Fruit fly (Drosophila melanogaster): ENCODE measurements around the gene CG31010.

The CG31010 gene

DNA sequence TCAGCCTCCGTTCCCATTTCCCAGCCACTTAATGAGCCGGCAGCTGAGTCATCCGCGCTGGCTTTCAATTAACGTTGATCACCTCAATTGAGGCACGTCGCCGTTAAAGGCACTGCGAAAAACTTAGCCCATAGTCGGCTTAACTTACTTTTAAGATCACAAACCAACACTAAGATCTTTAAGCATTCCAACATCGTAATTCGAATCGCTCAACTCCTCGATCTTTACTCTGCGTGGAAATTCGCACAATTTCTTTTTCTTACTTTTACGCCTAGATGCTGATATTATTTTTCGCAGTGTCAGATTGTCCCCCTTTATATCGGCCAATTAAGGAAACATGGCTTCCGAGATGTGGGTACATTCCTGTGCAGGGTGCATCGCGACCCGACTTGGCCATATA lies 16.5 kb upstream of the CG31010 start (continued):
- TF ChIP-seq Met (GFP tag; optimal IDR thresholded peaks at IDR 0.05) = no peak
- TF ChIP-seq CG11762 (GFP tag; optimal IDR thresholded peaks at IDR 0.05; ENCODE audit: insufficient read depth) = no peak
- no peak for TF ChIP-seq fd85E (GFP tag; optimal IDR thresholded peaks at IDR 0.05)
- no peak for TF ChIP-seq CG6854 (GFP tag; optimal IDR thresholded peaks at IDR 0.05)
- peak; percentile 23 for TF ChIP-seq CG3919 (GFP tag; optimal IDR thresholded peaks at IDR 0.05)
- no peak for TF ChIP-seq Ets21C (GFP tag; optimal IDR thresholded peaks at IDR 0.05)
- peak; percentile 7 for TF ChIP-seq dsx (GFP tag; optimal IDR thresholded peaks at IDR 0.05; ENCODE audit: poor library complexity, severe bottlenecking)
- 0 out of 3 replicates have a peak, but pooled peaks have one; percentile 27 for TF ChIP-seq eg (GFP tag; IDR thresholded peaks at IDR 0.05)
- TF ChIP-seq Lpt (GFP tag; optimal IDR thresholded peaks at IDR 0.05) = no peak
- TF ChIP-seq ss (GFP tag; optimal IDR thresholded peaks at IDR 0.05) = no peak
- TF ChIP-seq CG6163 (GFP tag; IDR thresholded peaks at IDR 0.05) = peak; percentile 63; the same call in 2 of the 3 replicates
- peak; percentile 33 for TF ChIP-seq svp (GFP tag)
- no peak for TF ChIP-seq Hr39 (GFP tag; optimal IDR thresholded peaks at IDR 0.05)
- no peak for TF ChIP-seq lz (GFP tag; optimal IDR thresholded peaks at IDR 0.05)
- no peak for TF ChIP-seq cyc (GFP tag; optimal IDR thresholded peaks at IDR 0.05)
- peak; percentile 12 for TF ChIP-seq achi (GFP tag; optimal IDR thresholded peaks at IDR 0.05)
- no peak for TF ChIP-seq acj6 (GFP tag; optimal IDR thresholded peaks at IDR 0.05)
- no peak for TF ChIP-seq CG6276 (GFP tag; optimal IDR thresholded peaks at IDR 0.05)
- TF ChIP-seq CG3032 (tag; optimal IDR thresholded peaks at IDR 0.05) = peak; percentile 37
- 0 out of 3 replicates have a peak, but pooled peaks have one; percentile 20 for TF ChIP-seq CG8119 (GFP tag; IDR thresholded peaks at IDR 0.05)
- no peak for TF ChIP-seq CG4318 (GFP tag; optimal IDR thresholded peaks at IDR 0.05)
- TF ChIP-seq Gug (GFP tag; IDR thresholded peaks at IDR 0.05) = no peak
- peak; percentile 25 for TF ChIP-seq CG10669 (GFP tag; optimal IDR thresholded peaks at IDR 0.05)
- TF ChIP-seq CG16779 (tag; optimal IDR thresholded peaks at IDR 0.05) = no peak
- no peak for TF ChIP-seq Sox102F (GFP tag; optimal IDR thresholded peaks at IDR 0.05)
- peak; percentile 14 for TF ChIP-seq pdm3 (GFP tag; optimal IDR thresholded peaks at IDR 0.05)
- no peak for TF ChIP-seq topi (GFP tag; optimal IDR thresholded peaks at IDR 0.05)
- no peak for TF ChIP-seq CG6792 (GFP tag; optimal IDR thresholded peaks at IDR 0.05)
- no peak for TF ChIP-seq CG7368 (GFP tag; optimal IDR thresholded peaks at IDR 0.05)

DNA sequence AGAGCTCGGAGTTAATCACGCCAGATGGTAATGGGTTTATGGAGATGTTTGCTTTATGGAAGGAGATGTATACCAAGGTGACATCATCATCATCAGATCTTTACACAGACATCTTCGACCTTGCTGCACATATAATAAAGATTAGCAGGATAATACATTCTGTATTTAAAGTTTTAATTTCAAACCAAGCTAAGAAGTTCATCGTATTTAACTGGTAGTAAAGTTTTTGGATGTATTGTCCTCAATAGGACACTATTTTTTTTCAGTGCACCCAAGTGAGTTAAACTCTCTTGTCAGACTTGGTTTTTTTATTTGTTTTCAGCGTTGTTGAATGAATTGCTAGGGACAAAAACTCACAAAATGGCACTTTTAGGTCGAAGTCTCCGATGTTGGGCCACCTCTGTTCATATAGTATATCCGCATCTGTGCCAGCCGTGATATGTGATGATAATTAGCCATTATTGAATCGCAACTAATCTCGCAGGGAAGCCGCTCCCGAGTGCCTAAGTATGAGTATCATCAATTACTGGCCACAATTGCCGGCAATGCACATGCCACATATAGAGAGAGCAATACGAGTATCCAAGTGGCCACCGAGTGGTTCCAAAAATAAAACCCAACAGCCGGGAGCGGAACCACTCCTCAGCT lies 15.4 kb upstream of the CG31010 start:
- peak; percentile 33 for TF ChIP-seq CG3032 (tag; optimal IDR thresholded peaks at IDR 0.05)
- peak; percentile 59 for TF ChIP-seq Eip78C (GFP tag)
- TF ChIP-seq Ets96B (tag; optimal IDR thresholded peaks at IDR 0.05) = peak; percentile 33
- no peak for TF ChIP-seq CG15336 (GFP tag; IDR thresholded peaks at IDR 0.05)

DNA sequence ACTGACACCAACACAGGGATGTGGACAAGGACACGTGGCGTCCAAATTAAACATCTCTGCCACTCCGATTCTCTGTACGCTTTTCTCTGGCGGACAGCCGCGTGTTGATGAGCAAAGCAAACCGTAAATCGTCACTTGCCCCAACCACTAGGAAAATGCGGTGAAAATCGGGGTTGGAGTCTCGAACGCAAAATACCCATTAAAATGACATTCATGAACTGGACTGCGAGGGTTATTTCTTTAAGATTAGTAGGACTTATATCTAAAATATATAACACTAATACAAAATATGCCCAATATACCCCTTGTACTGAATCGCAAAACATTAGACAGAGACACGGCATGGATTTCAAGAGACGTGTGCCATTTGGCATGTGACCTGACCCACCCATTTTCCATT lies 12.5 kb upstream of the CG31010 start:
- TF ChIP-seq Eip78C (GFP tag) (peak; percentile 6), net (GFP tag; optimal IDR thresholded peaks at IDR 0.05) (no peak)

DNA sequence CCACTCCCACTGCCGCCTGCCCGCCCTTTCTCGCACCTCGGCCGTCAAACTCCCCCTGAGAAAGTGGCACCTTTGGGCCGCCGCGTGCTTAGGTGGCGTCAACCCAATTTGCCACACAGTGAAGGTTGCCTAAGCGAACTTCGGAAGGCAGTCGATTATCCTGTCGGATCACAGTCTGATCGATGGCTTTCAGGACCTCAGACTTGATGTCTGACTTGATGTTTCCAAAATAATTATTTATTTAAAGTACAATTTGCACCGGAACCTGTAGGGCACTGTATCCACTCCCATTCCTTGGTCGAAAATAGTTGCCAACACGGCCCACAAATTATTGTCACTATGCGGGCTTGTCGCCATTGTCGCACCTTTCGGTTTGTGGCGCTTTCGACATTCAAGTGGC lies 8.5 kb upstream of the CG31010 start:
- TF ChIP-seq salr (GFP tag; optimal IDR thresholded peaks at IDR 0.05) (peak in 1 of 2 experiments; percentile 8), Ets21C (GFP tag; optimal IDR thresholded peaks at IDR 0.05) (no peak), CG11294 (GFP tag; IDR thresholded peaks at IDR 0.05) (peak; percentile 14; the same call in 1 of the 2 replicates), Eip78C (GFP tag) (no peak), CG8119 (GFP tag; IDR thresholded peaks at IDR 0.05) (0 out of 3 replicates have a peak, but pooled peaks have one; percentile 22), CG6163 (GFP tag; IDR thresholded peaks at IDR 0.05) (peak; percentile 57; the same call in 1 of the 3 replicates), CG32006 (GFP tag; optimal IDR thresholded peaks at IDR 0.05) (peak; percentile 14), CG34406 (GFP tag; optimal IDR thresholded peaks at IDR 0.05) (no peak), CG15336 (GFP tag; IDR thresholded peaks at IDR 0.05) (peak; percentile 60), CG11902 (GFP tag; optimal IDR thresholded peaks at IDR 0.05) (no peak), Hr4 (GFP tag; optimal IDR thresholded peaks at IDR 0.05) (peak; percentile 58), CG10631 (GFP tag; optimal IDR thresholded peaks at IDR 0.05) (no peak), eg (GFP tag; IDR thresholded peaks at IDR 0.05) (peak; percentile 74)

Measured in whole organism, prepupa.